Worm (Caenorhabditis elegans): ENCODE measurements around the gene F21D5.4.
"Not testable (repeated sequence)": the region's sequence is repeated elsewhere in the genome, so short reads cannot be mapped to it uniquely, and the experiment has no call there.

DNA sequence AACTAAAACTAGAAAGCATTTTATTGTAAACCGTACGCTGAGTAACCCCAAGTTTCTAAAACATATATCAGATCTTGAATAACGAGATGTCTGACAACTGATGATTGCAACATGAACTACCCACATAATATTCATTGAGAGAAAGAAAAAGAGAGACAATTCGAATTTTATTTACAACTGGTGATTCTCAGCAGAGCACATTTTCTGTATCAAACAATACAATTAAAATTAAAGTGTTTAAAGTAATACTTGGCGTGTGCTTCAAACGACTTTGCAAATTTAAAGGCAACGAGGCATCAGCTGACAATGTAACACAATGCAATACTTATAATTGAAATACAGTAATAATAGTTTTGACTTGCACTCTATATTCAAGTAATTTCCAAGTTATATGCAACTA, 50.2 kb downstream of the F21D5.4 start, which contains the start of gene C33D9.10:
- TF ChIP-seq mdl-1 (tag; optimal IDR thresholded peaks at IDR 0.05); snpc-4 (tag; optimal IDR thresholded peaks at IDR 0.05); skn-1 (tag; optimal IDR thresholded peaks at IDR 0.05); gei-8 (GFP tag; optimal IDR thresholded peaks at IDR 0.05); tag-97 (GFP tag; IDR thresholded peaks at IDR 0.05): not testable (repeated sequence)
